Worm (Caenorhabditis elegans): ENCODE results near the gene cdh-4.

DNA sequence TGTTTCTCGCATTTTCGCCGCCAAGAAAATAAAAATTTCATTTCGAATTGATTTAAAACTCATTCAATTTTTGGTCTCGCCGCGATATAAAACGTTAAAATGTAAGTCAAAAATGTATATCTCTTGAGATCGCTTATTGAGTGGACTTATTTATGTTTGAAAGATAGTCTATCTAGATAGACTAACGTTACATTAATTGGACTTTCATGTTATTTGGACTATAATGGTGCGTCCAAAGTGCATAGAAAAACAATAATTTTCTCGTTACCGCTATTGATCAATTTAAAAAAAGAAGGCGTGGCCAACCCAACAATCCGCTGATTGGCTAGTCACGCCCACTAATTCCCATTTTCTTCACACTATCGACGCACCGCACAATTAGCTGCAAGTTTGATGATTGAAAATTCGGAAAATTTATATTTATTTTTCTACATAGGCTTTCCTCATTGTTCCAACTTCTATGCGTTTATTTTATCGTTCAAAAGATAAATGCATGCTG is 64.0 kb downstream of the cdh-4 start, which contains the start of gene F35G12.5:
- TF ChIP-seq ces-1 (GFP tag; optimal IDR thresholded peaks at IDR 0.05) (no peak), egl-27 (tag; optimal IDR thresholded peaks at IDR 0.05) (no peak), lin-39 (tag; optimal IDR thresholded peaks at IDR 0.05) (no peak), mep-1 (tag; optimal IDR thresholded peaks at IDR 0.05) (no peak), nhr-111 (GFP tag; optimal IDR thresholded peaks at IDR 0.05) (no peak), sdz-12 (GFP tag; optimal IDR thresholded peaks at IDR 0.05) (no peak), ceh-82 (tag; optimal IDR thresholded peaks at IDR 0.05) (no peak), unc-62 (GFP tag; optimal IDR thresholded peaks at IDR 0.05 in 1 of 2) (no peak), unc-62 (tag; optimal IDR thresholded peaks at IDR 0.05) (no peak), pha-4 (GFP tag; IDR thresholded peaks at IDR 0.05) (no peak), pha-4 (tag; optimal IDR thresholded peaks at IDR 0.05) (no peak), nhr-28 (tag; optimal IDR thresholded peaks at IDR 0.05) (no peak)

Measured in whole organism, L4 larva.